Worm (Caenorhabditis elegans): ENCODE data around the gene dhcr-7.

- TF ChIP-seq mab-5 (tag; optimal IDR thresholded peaks at IDR 0.05) (no peak), snpc-4 (tag; optimal IDR thresholded peaks at IDR 0.05) (no peak), nhr-25 (tag; optimal IDR thresholded peaks at IDR 0.05) (no peak), sma-9 (GFP tag; optimal IDR thresholded peaks at IDR 0.05) (no peak), sma-9 (tag; optimal IDR thresholded peaks at IDR 0.05) (no peak), mdl-1 (tag; optimal IDR thresholded peaks at IDR 0.05) (no peak), unc-62 (GFP tag; optimal IDR thresholded peaks at IDR 0.05) (no peak), nhr-237 (tag; optimal IDR thresholded peaks at IDR 0.05) (no peak), lsy-2 (tag; optimal IDR thresholded peaks at IDR 0.05) (no peak), ceh-82 (tag; optimal IDR thresholded peaks at IDR 0.05) (no peak), nhr-77 (tag; optimal IDR thresholded peaks at IDR 0.05) (no peak), zag-1 (tag; optimal IDR thresholded peaks at IDR 0.05) (no peak), R02D3.7 (tag; optimal IDR thresholded peaks at IDR 0.05) (no peak), lin-13 (GFP tag; optimal IDR thresholded peaks at IDR 0.05) (no peak)
Observed at ce11 chrV:20500405-20500804, 15.2 kb upstream of the dhcr-7 start, which contains the start of gene dct-14.
